Fruit fly (Drosophila melanogaster) whole organism, embryonic: ENCODE results near the gene Lgr1.

Experiments
- CG10209 ChIP-seq: fragments of 200-800 bp; sonication (Bioruptor generic); optimal IDR thresholded peaks from 3 replicates; lab custom pipeline; 2017; ENCODE audit warnings: missing biosample characterization, mild to moderate bottlenecking, missing genetic modification characterization, missing genetic modification reagents
- CG10321 ChIP-seq: fragments of 200-800 bp; sonication (Bioruptor generic); IDR thresholded peaks from 2 replicates; pipeline ENCODE4 v1.3.6; 2022; ENCODE audit warnings: missing biosample characterization, missing genetic modification characterization
- CG11696 ChIP-seq: fragments of 200-800 bp; sonication (Bioruptor generic); IDR thresholded peaks from 2 replicates; pipeline ENCODE4 v1.3.6; 2022; ENCODE audit warnings: missing biosample characterization, missing genetic modification characterization
- CG13424 ChIP-seq: fragments of 200-800 bp; sonication (Bioruptor generic); optimal IDR thresholded peaks from 2 replicates; lab custom pipeline; 2019; ENCODE audit warnings: missing biosample characterization, mild to moderate bottlenecking, missing genetic modification characterization, moderate library complexity
- CG2120 ChIP-seq: fragments of 200-800 bp; sonication (Bioruptor generic); optimal IDR thresholded peaks from 3 replicates; lab custom pipeline; 2016; ENCODE audit warnings: missing biosample characterization, missing genetic modification characterization
- CG2199 ChIP-seq: fragments of 200-800 bp; sonication (Bioruptor generic); IDR thresholded peaks from 3 replicates; pipeline ENCODE4 v1.3.6; 2022; ENCODE audit warnings: missing biosample characterization, missing genetic modification characterization
- CG31224 ChIP-seq: fragments of 200-800 bp; sonication (Bioruptor generic); IDR thresholded peaks from 2 replicates; pipeline ENCODE4 v1.3.6; 2022; ENCODE audit warnings: missing biosample characterization, missing genetic modification characterization
- CG32767 ChIP-seq: fragments of 200-800 bp; sonication (Bioruptor generic); IDR thresholded peaks from 2 replicates; pipeline ENCODE4 v1.3.6; 2022; ENCODE audit warnings: missing biosample characterization, missing genetic modification characterization
- CG4360 ChIP-seq: fragments of 200-800 bp; sonication (Bioruptor generic); IDR thresholded peaks from 2 replicates; pipeline ENCODE4 v1.3.6; 2022; ENCODE audit warnings: missing biosample characterization, missing genetic modification characterization
- CG7745 ChIP-seq: fragments of 200-800 bp; sonication (Bioruptor generic); optimal IDR thresholded peaks from 2 replicates; lab custom pipeline; 2018; ENCODE audit warnings: missing biosample characterization, mild to moderate bottlenecking, missing genetic modification characterization, moderate library complexity
- E2f1 ChIP-seq: fragments of 200-800 bp; sonication (Bioruptor generic); IDR thresholded peaks from 2 replicates; pipeline ENCODE4 v1.3.6; 2022; ENCODE audit warnings: missing biosample characterization, missing genetic modification characterization
- Elba2 ChIP-seq: fragments of 200-800 bp; sonication (Bioruptor generic); optimal IDR thresholded peaks from 3 replicates; lab custom pipeline; 2016; ENCODE audit warnings: missing biosample characterization, missing genetic modification characterization
- Kr ChIP-seq: fragments of 200-800 bp; sonication (Bioruptor generic); optimal IDR thresholded peaks from 2 replicates; lab custom pipeline; 2017; ENCODE audit warnings: missing biosample characterization, mild to moderate bottlenecking, missing genetic modification characterization
- Lpt ChIP-seq: fragments of >200 bp; optimal IDR thresholded peaks from 2 replicates; lab custom pipeline; 2018; ENCODE audit warnings: missing biosample characterization, missing genetic modification characterization
- Mad ChIP-seq: fragments of 200-800 bp; sonication (Bioruptor generic); optimal IDR thresholded peaks from 2 replicates; lab custom pipeline; 2016; ENCODE audit warnings: missing biosample characterization, missing genetic modification characterization
- Med ChIP-seq: fragments of 200-800 bp; sonication (Bioruptor generic); peaks from one replicate; lab custom pipeline; 2016; ENCODE audit warnings: missing biosample characterization, missing genetic modification characterization, mild to moderate bottlenecking, inconsistent platforms, moderate library complexity
- Meics ChIP-seq: fragments of 200-800 bp; sonication (Bioruptor generic); optimal IDR thresholded peaks from 2 replicates; lab custom pipeline; 2017; ENCODE audit warnings: missing biosample characterization, mild to moderate bottlenecking, missing genetic modification characterization
- Mrtf ChIP-seq: fragments of 200-800 bp; sonication (Bioruptor generic); IDR thresholded peaks from 3 replicates; pipeline ENCODE4 v1.3.6; 2022; ENCODE audit warnings: missing biosample characterization, missing genetic modification characterization
- Nf-YA ChIP-seq: fragments of 200-800 bp; sonication (Bioruptor generic); IDR thresholded peaks from 2 replicates; pipeline ENCODE4 v1.3.6; 2022; ENCODE audit warnings: missing biosample characterization, missing genetic modification characterization
- Pdp1 ChIP-seq, 2 experiments: fragments of 200-800 bp; sonication (Bioruptor generic); optimal IDR thresholded peaks; 3 replicates each; lab custom pipeline; 2016; ENCODE audit warnings: missing biosample characterization in 2 of 2, missing genetic modification characterization in 2 of 2, mild to moderate bottlenecking in 1 of 2, moderate library complexity in 1 of 2
- Stat92E ChIP-seq, 3 experiments: fragments of >200 bp in 2 of 3; fragments of 200-800 bp in 1 of 3; sonication (Bioruptor generic) in 1 of 3; optimal IDR thresholded peaks; 2 replicates each; lab custom pipeline; 2017 to 2019; ENCODE audit warnings: missing biosample characterization in 3 of 3, missing genetic modification characterization in 3 of 3, mild to moderate bottlenecking in 1 of 3, moderate library complexity in 1 of 3
- Vsx1 ChIP-seq: fragments of 200-800 bp; sonication (Bioruptor generic); optimal IDR thresholded peaks from 2 replicates; lab custom pipeline; 2017; ENCODE audit warnings: missing biosample characterization, mild to moderate bottlenecking, missing genetic modification characterization, missing genetic modification reagents
- bsh ChIP-seq, 2 experiments: fragments of 200-800 bp; sonication (Bioruptor generic); optimal IDR thresholded peaks; 2 replicates each; lab custom pipeline; 2017 to 2018; ENCODE audit warnings: mild to moderate bottlenecking in 2 of 2, missing biosample characterization in 2 of 2, missing genetic modification characterization in 2 of 2, moderate library complexity in 1 of 2
- chinmo ChIP-seq: fragments of 200-800 bp; sonication (Bioruptor generic); IDR thresholded peaks from 4 replicates; pipeline ENCODE4 v1.3.6; 2022; ENCODE audit warnings: missing biosample characterization, missing genetic modification characterization; ENCODE audit not compliant: partially characterized antibody
- corto ChIP-seq: fragments of 200-800 bp; sonication (Bioruptor generic); optimal IDR thresholded peaks from 2 replicates; lab custom pipeline; 2016; ENCODE audit warnings: missing biosample characterization, mild to moderate bottlenecking, missing genetic modification characterization, moderate library complexity
- crp ChIP-seq, 2 experiments: fragments of 200-800 bp; sonication (Bioruptor generic); optimal IDR thresholded peaks; 2 replicates in 1 of 2; 3 replicates in 1 of 2; lab custom pipeline; 2017; ENCODE audit warnings: missing biosample characterization in 2 of 2, missing genetic modification characterization in 2 of 2, mild to moderate bottlenecking in 1 of 2, moderate library complexity in 1 of 2
- da ChIP-seq: fragments of 200-800 bp; sonication (Bioruptor generic); optimal IDR thresholded peaks from 2 replicates; lab custom pipeline; 2016; ENCODE audit warnings: missing biosample characterization, missing genetic modification characterization
- dati ChIP-seq: fragments of 200-800 bp; sonication (Bioruptor generic); IDR thresholded peaks from 2 replicates; pipeline ENCODE4 v1.3.6; 2022; ENCODE audit warnings: missing biosample characterization, missing genetic modification characterization
- dmrt99B ChIP-seq: fragments of 200-800 bp; sonication (Bioruptor generic); optimal IDR thresholded peaks from 2 replicates; lab custom pipeline; 2018; ENCODE audit warnings: missing biosample characterization, mild to moderate bottlenecking, missing genetic modification characterization, moderate library complexity
- en ChIP-seq: fragments of 200-800 bp; sonication (Bioruptor generic); optimal IDR thresholded peaks from 2 replicates; lab custom pipeline; 2016; ENCODE audit warnings: missing biosample characterization, missing genetic modification characterization
- gsb-n ChIP-seq: fragments of 200-800 bp; sonication (Bioruptor generic); optimal IDR thresholded peaks from 3 replicates; lab custom pipeline; 2018; ENCODE audit warnings: missing biosample characterization, mild to moderate bottlenecking, missing genetic modification characterization
- kni ChIP-seq: fragments of 200-800 bp; sonication (Bioruptor generic); optimal IDR thresholded peaks from 3 replicates; lab custom pipeline; 2017; ENCODE audit warnings: mild to moderate bottlenecking, missing biosample characterization, missing genetic modification reagents, missing genetic modification characterization
- nerfin-1 ChIP-seq: fragments of 200-800 bp; sonication (Bioruptor generic); optimal IDR thresholded peaks from 3 replicates; lab custom pipeline; 2019; ENCODE audit warnings: missing biosample characterization, mild to moderate bottlenecking, missing genetic modification characterization, moderate library complexity
- nerfin-2 ChIP-seq: fragments of 200-800 bp; sonication (Bioruptor generic); IDR thresholded peaks from 2 replicates; pipeline ENCODE4 v1.3.6; 2022; ENCODE audit warnings: missing biosample characterization, missing genetic modification characterization; ENCODE audit not compliant: partially characterized antibody
- odd ChIP-seq: fragments of 200-800 bp; sonication (Bioruptor generic); optimal IDR thresholded peaks from 2 replicates; lab custom pipeline; 2017; ENCODE audit warnings: missing biosample characterization, mild to moderate bottlenecking, missing genetic modification characterization
- pan ChIP-seq, 4 experiments: fragments of >200 bp in 3 of 4; fragments of 200-800 bp in 1 of 4; sonication (Bioruptor generic) in 1 of 4; optimal IDR thresholded peaks in 3 of 4; IDR thresholded peaks in 1 of 4; 2 replicates each; pipeline versions ENCODE4 v1.3.6 to Lab custom; 2017 to 2022; ENCODE audit warnings: missing biosample characterization in 2 of 4, missing genetic modification characterization in 2 of 4, mixed read lengths in 1 of 4
- sens ChIP-seq: fragments of 200-800 bp; sonication (Bioruptor generic); peaks from one replicate; lab custom pipeline; 2016; ENCODE audit warnings: missing biosample characterization, missing genetic modification characterization
- slp2 ChIP-seq: fragments of 200-800 bp; sonication (Bioruptor generic); optimal IDR thresholded peaks from 2 replicates; lab custom pipeline; 2016; ENCODE audit warnings: missing biosample characterization, missing genetic modification characterization
- sob ChIP-seq: fragments of 200-800 bp; sonication (Bioruptor generic); IDR thresholded peaks from 2 replicates; pipeline ENCODE4 v1.3.6; 2022; ENCODE audit warnings: missing biosample characterization, missing genetic modification characterization
- tap ChIP-seq: fragments of 200-800 bp; optimal IDR thresholded peaks from 3 replicates; lab custom pipeline; 2019; ENCODE audit warnings: missing biosample characterization, mild to moderate bottlenecking, missing genetic modification characterization, moderate library complexity
- tll ChIP-seq, 2 experiments: fragments of 200-800 bp in 1 of 2; fragments of >200 bp in 1 of 2; sonication (Bioruptor generic) in 1 of 2; optimal IDR thresholded peaks; 2 replicates each; lab custom pipeline; 2017 to 2019; ENCODE audit warnings: missing biosample characterization in 2 of 2, missing genetic modification characterization in 2 of 2, mild to moderate bottlenecking in 1 of 2, moderate library complexity in 1 of 2
- z ChIP-seq: fragments of 200-800 bp; sonication (Bioruptor generic); IDR thresholded peaks from 3 replicates; pipeline ENCODE4 v1.3.6; 2022; ENCODE audit warnings: missing biosample characterization, missing genetic modification characterization

The Lgr1 gene

dm6 chr3R:17710900-17711645 lies 14.5 kb upstream of the Lgr1 start (continued):
- TF ChIP-seq Med (GFP tag; lab: Kevin White, UChicago) (peak; percentile 58), tll (GFP tag; optimal IDR thresholded peaks at IDR 0.05; lab: Kevin White, UChicago) (peak in 1 of 2 experiments; percentile 63), nerfin-1 (peak; percentile 62), CG7745 (tag; lab: Kevin White, UChicago) (peak; percentile 18), Pdp1 (GFP tag; optimal IDR thresholded peaks at IDR 0.05; lab: Kevin White, UChicago) (no peak)

- TF ChIP-seq tap (tag; lab: Kevin White, UChicago) (peak; percentile 18), corto (GFP tag; lab: Kevin White, UChicago) (no peak), Meics (GFP tag; lab: Kevin White, UChicago) (no peak), dati (no peak), sens (GFP tag; lab: Kevin White, UChicago) (peak; percentile 62), CG2120 (GFP tag; lab: Kevin White, UChicago) (no peak), Pdp1 (GFP tag; optimal IDR thresholded peaks at IDR 0.05; lab: Kevin White, UChicago) (no peak), CG4360 (GFP tag; lab: Robert Waterston, UW) (no peak)
Observed at dm6 chr3R:17711646-17711975, 14.0 kb upstream of the Lgr1 start.

- TF ChIP-seq sob (GFP tag; lab: Robert Waterston, UW): no peak
- TF ChIP-seq pan (optimal IDR thresholded peaks at IDR 0.05; lab: Kevin White, UChicago): no peak
- no peak for TF ChIP-seq pan (GFP tag; optimal IDR thresholded peaks at IDR 0.05 in 1 of 2, IDR thresholded peaks at IDR 0.05 in 1 of 2)
- no peak for TF ChIP-seq CG10209 (GFP tag; lab: Kevin White, UChicago)
- TF ChIP-seq Med (GFP tag; lab: Kevin White, UChicago): peak; percentile 25
- peak in 1 of 3 experiments; percentile 16 for TF ChIP-seq Stat92E (GFP tag; optimal IDR thresholded peaks at IDR 0.05; lab: Kevin White, UChicago)
- TF ChIP-seq Nf-YA (GFP tag; lab: Robert Waterston, UW): no peak
- TF ChIP-seq dmrt99B (tag; lab: Kevin White, UChicago): no peak
- TF ChIP-seq kni (GFP tag; lab: Kevin White, UChicago): peak; percentile 55
- 0 out of 3 replicates have a peak, but pooled peaks have one; percentile 12 for TF ChIP-seq CG2199
- TF ChIP-seq en (GFP tag; lab: Kevin White, UChicago): no peak
- peak in 1 of 2 experiments; percentile 72 for TF ChIP-seq crp (GFP tag; optimal IDR thresholded peaks at IDR 0.05; lab: Kevin White, UChicago)
- TF ChIP-seq odd (GFP tag; lab: Kevin White, UChicago): peak; percentile 53
- TF ChIP-seq Lpt (GFP tag; lab: Kevin White, UChicago): no peak
- TF ChIP-seq CG13424 (tag; lab: Kevin White, UChicago): no peak
- no peak for TF ChIP-seq CG31224 (GFP tag; lab: Robert Waterston, UW)
- TF ChIP-seq chinmo (GFP tag; lab: Robert Waterston, UW): peak; percentile 74; the same call in 2 of the 4 replicates
- no peak for TF ChIP-seq CG10321 (GFP tag; lab: Robert Waterston, UW)
- TF ChIP-seq E2f1: no peak
- TF ChIP-seq Mad: no peak
- 0 out of 2 replicates have a peak, but pooled peaks have one; percentile 7 for TF ChIP-seq CG32767 (GFP tag; lab: Robert Waterston, UW)
- no peak for TF ChIP-seq slp2
- TF ChIP-seq da: no peak
- peak; percentile 18 for TF ChIP-seq gsb-n (tag; lab: Kevin White, UChicago)
- TF ChIP-seq Elba2 (GFP tag; lab: Kevin White, UChicago): no peak
- no peak for TF ChIP-seq CG11696
- peak; percentile 73; the same call in 2 of the 3 replicates for TF ChIP-seq z (GFP tag; lab: Robert Waterston, UW)
- TF ChIP-seq Vsx1: peak; percentile 30
- TF ChIP-seq bsh (GFP tag; optimal IDR thresholded peaks at IDR 0.05; lab: Kevin White, UChicago): peak in 1 of 2 experiments; percentile 16
- no peak for TF ChIP-seq dati
- TF ChIP-seq Kr (GFP tag; lab: Kevin White, UChicago): peak; percentile 52
- TF ChIP-seq Pdp1 (GFP tag; optimal IDR thresholded peaks at IDR 0.05; lab: Kevin White, UChicago): peak in 1 of 2 experiments; percentile 51
- no peak for TF ChIP-seq nerfin-2
- no peak for TF ChIP-seq Mrtf (GFP tag; lab: Robert Waterston, UW)
Observed at dm6 chr3R:17712623-17713521, 12.7 kb upstream of the Lgr1 start.
